Worm (Caenorhabditis elegans): ENCODE data around the gene Y110A2AR.1.

Y110A2AR.1 gene

DNA sequence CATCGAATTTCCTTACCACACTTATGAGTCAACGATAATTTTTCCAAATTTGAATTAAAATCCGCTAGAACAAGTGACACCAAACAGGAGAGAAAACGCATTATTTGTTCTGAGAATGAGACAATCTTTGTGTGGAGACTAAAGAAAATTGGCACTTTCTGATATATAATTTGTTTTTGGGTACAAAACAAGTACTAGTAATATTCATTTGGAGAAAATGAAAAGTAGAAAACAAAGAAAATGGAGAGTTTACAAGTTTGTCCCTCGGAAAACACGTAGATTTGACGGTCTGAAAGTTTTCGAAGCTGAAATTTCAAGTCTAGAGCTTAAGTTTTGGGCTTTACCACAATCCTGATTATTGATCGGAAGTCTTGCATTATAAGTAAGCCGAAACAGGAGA lies 21.2 kb downstream of the Y110A2AR.1 start, which contains the start of gene irld-66:
irld-66 (minus strand) TSS at position 101 of the 400 bp plus-strand sequence.
- no peak for TF ChIP-seq nhr-11 (tag; optimal IDR thresholded peaks at IDR 0.05)
- no peak for TF ChIP-seq fax-1 (tag; optimal IDR thresholded peaks at IDR 0.05)
- no peak for TF ChIP-seq unc-42 (tag; optimal IDR thresholded peaks at IDR 0.05)
- no peak for TF ChIP-seq ceh-14 (tag; optimal IDR thresholded peaks at IDR 0.05)
- TF ChIP-seq fkh-10 (GFP tag; optimal IDR thresholded peaks at IDR 0.05) = no peak
- TF ChIP-seq nfya-1 (tag; optimal IDR thresholded peaks at IDR 0.05) = no peak
- no peak for TF ChIP-seq gmeb-2 (tag; optimal IDR thresholded peaks at IDR 0.05)
- no peak for TF ChIP-seq rnt-1 (tag; optimal IDR thresholded peaks at IDR 0.05)
- no peak for TF ChIP-seq T23F11.4 (GFP tag; optimal IDR thresholded peaks at IDR 0.05)
- no peak for TF ChIP-seq pax-1 (tag; optimal IDR thresholded peaks at IDR 0.05)
- no peak for TF ChIP-seq madf-2 (tag; optimal IDR thresholded peaks at IDR 0.05)
- TF ChIP-seq pha-4 (tag; optimal IDR thresholded peaks at IDR 0.05) = no peak
- no peak for TF ChIP-seq pat-9 (tag; optimal IDR thresholded peaks at IDR 0.05)

DNA sequence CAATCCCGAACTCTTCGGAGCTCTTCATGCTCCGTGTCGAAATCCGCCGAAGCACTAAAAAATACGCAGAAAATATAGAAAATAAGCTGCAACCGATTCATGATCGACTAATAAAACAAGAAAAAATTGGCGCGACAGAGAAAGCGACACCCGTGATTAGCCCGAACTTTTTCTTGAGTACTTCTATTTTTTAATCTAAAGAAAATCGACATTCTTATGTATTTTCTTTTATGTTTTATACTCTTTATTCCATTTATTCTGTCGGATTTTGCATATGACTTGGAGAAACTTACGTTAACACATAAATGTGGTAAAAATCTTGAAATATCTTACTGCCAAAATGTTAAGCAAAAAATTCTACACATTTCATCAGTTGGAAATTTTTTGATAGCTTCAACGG lies 24.5 kb downstream of the Y110A2AR.1 start, which contains the start of the genes irld-50 and irld-49:
irld-50 (minus strand) TSS at position 101 of the 400 bp plus-strand sequence.
irld-49 (plus strand) TSS at position 211 of the 400 bp plus-strand sequence.
- TF ChIP-seq hlh-8 (tag; optimal IDR thresholded peaks at IDR 0.05) = no peak
- no peak for TF ChIP-seq unc-55 (GFP tag; optimal IDR thresholded peaks at IDR 0.05)

DNA sequence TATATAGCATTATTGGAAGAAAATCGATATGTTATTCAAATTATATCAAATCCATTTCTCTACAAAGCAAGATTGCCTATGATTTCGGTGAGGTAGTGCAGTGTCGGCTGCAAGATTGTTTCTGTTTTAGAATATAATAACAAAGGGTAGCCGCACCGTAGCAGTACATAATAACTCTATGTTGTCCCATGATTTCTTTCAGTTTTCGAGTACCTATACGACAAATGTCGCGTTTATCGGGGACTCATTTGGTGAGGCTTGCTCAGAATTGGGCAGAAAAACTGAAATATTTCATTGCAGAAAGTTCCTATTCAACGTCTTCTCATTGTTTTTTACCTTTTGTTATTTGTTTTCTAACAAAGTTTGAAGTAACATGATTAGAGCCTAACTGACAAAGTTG lies 26.9 kb downstream of the Y110A2AR.1 start, which contains the start of gene srw-79:
srw-79 (plus strand) TSS at position 301 of the 400 bp plus-strand sequence.
- TF ChIP-seq sox-2 (GFP tag; IDR thresholded peaks at IDR 0.05) (no peak), lim-6 (tag; optimal IDR thresholded peaks at IDR 0.05) (no peak), pqm-1 (tag; optimal IDR thresholded peaks at IDR 0.05) (no peak), hlh-8 (tag; optimal IDR thresholded peaks at IDR 0.05) (no peak), unc-3 (GFP tag; conservative IDR thresholded peaks at IDR 0.05) (no peak), unc-3 (tag; optimal IDR thresholded peaks at IDR 0.05) (no peak), rnt-1 (tag; optimal IDR thresholded peaks at IDR 0.05) (no peak), ahr-1 (tag; optimal IDR thresholded peaks at IDR 0.05) (no peak)

DNA sequence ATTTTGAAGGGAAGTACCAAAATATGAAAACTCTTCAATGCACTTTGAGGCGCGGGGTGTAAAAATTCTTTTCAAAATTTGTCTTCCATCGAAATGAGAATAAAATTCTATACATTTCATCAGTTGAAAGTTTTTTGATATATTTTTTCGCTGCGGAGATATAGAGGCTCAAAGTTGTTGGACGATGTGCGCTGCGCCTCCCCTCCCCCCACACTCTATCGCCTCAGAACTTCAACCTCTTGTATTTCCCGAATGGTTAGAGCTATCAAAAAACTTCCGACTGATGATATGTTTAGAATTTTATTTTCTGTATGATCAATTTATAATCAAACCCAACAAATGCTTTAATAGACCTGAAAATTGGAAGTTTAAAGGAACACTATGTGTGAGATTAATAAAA lies 29.1 kb downstream of the Y110A2AR.1 start:
- TF ChIP-seq ceh-2 (tag; optimal IDR thresholded peaks at IDR 0.05) = no peak
- TF ChIP-seq hlh-6 (tag; optimal IDR thresholded peaks at IDR 0.05) = no peak
- no peak for TF ChIP-seq ceh-18 (tag; optimal IDR thresholded peaks at IDR 0.05)
- TF ChIP-seq odd-2 (tag; optimal IDR thresholded peaks at IDR 0.05) = no peak

DNA sequence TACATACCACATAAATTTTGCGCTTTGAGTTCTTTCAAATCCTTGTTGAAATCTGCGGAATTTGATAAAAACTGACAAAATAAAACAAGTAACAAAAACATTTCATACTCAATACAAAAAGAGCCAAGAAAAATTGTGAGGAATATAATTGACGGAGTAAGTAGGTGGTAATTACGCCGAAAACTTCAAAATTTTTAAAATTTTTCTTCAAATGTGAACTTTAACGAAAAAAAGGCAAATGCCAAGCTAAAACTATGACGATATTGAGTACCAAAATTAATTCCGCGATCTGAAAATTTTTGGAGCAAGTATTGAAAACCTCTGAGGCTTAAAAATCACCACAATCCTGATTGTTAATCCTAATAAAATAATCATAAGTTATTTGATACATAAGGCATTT lies 33.1 kb downstream of the Y110A2AR.1 start, which contains the start of gene irld-51:
irld-51 (minus strand) TSS at position 101 of the 400 bp plus-strand sequence.
- TF ChIP-seq unc-86 (tag; optimal IDR thresholded peaks at IDR 0.05) = no peak
- TF ChIP-seq ama-1 (optimal IDR thresholded peaks at IDR 0.05) = no peak
- TF ChIP-seq ceh-14 (tag; optimal IDR thresholded peaks at IDR 0.05) = no peak
- no peak for TF ChIP-seq ets-4 (tag; optimal IDR thresholded peaks at IDR 0.05)
- no peak for TF ChIP-seq ztf-16 (tag; optimal IDR thresholded peaks at IDR 0.05)
- TF ChIP-seq dmd-4 (tag; optimal IDR thresholded peaks at IDR 0.05; ENCODE audit: borderline replicate concordance) = no peak
- no peak for TF ChIP-seq C38D4.7 (GFP tag; optimal IDR thresholded peaks at IDR 0.05)
- TF ChIP-seq nhr-232 (tag; optimal IDR thresholded peaks at IDR 0.05) = no peak
- no peak for TF ChIP-seq unc-3 (GFP tag; conservative IDR thresholded peaks at IDR 0.05)
- no peak for TF ChIP-seq unc-3 (tag; optimal IDR thresholded peaks at IDR 0.05)
- TF ChIP-seq hlh-8 (tag; optimal IDR thresholded peaks at IDR 0.05) = no peak
- TF ChIP-seq T23F11.4 (GFP tag; optimal IDR thresholded peaks at IDR 0.05) = no peak

DNA sequence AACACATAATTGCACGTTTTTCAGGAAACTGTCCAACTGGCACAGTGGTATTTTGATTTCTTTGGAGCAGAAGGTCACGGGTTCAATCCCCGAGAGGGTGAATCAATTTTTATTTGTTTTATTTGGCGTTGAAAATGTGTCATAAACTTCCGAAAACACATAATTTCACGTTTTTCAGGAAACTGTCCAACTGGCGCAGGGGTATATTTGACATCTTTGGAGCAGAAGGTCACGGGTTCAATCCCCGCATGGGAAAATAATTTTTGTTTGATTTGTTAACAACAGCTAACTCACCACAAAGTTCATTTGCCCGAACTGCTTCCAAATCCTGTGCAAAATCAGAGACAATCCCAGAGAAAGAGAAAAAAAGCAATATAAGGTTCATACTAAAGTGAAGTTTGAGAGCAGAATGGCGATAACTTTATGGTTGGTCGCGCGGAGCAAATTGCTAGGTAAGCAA lies 36.2 kb downstream of the Y110A2AR.1 start, which contains the start of gene irld-48:
irld-48 (plus strand) TSS at position 410 of the 460 bp plus-strand sequence.
- TF ChIP-seq ceh-45 (GFP tag; IDR thresholded peaks at IDR 0.05) (no peak), fkh-10 (GFP tag; optimal IDR thresholded peaks at IDR 0.05) (no peak), ceh-9 (tag; optimal IDR thresholded peaks at IDR 0.05) (no peak), madf-2 (tag; optimal IDR thresholded peaks at IDR 0.05) (no peak), dmd-4 (tag; optimal IDR thresholded peaks at IDR 0.05; ENCODE audit: borderline replicate concordance) (no peak), nhr-11 (tag; optimal IDR thresholded peaks at IDR 0.05) (no peak), ceh-30 (tag; optimal IDR thresholded peaks at IDR 0.05) (no peak), sox-4 (tag; optimal IDR thresholded peaks at IDR 0.05) (no peak)
